Worm (Caenorhabditis elegans) whole organism, mixed stage, embryonic: ENCODE results near the gene srw-69.

Experiments
- M03D4.4 ChIP-seq: sonication (generic microtip); optimal IDR thresholded peaks from 2 replicates; lab custom pipeline; 2017; ENCODE audit warnings: mild to moderate bottlenecking, missing genetic modification characterization, missing compliant biosample characterization
- bed-3 ChIP-seq: fragments of 200-800 bp; sonication (Bioruptor generic); optimal IDR thresholded peaks from 3 replicates; lab custom pipeline; 2018; ENCODE audit warnings: mild to moderate bottlenecking, missing genetic modification characterization, moderate library complexity, missing compliant biosample characterization
- blmp-1 ChIP-seq: fragments of 150-350 bp; optimal IDR thresholded peaks from 2 replicates; lab custom pipeline; 2014; ENCODE audit warnings: missing biosample characterization, missing genetic modification characterization
- ceh-39 ChIP-seq: fragments of 150-350 bp; optimal IDR thresholded peaks from 2 replicates; lab custom pipeline; 2014; ENCODE audit warnings: missing biosample characterization, missing genetic modification characterization
- ceh-43 ChIP-seq: fragments of 200-800 bp; sonication (Bioruptor generic); optimal IDR thresholded peaks from 2 replicates; lab custom pipeline; 2018; ENCODE audit warnings: mild to moderate bottlenecking, missing genetic modification characterization, moderate library complexity, missing compliant biosample characterization
- ceh-83 ChIP-seq: fragments of 200-800 bp; sonication (Bioruptor generic); optimal IDR thresholded peaks from 2 replicates; lab custom pipeline; 2018; ENCODE audit warnings: mild to moderate bottlenecking, missing genetic modification characterization, missing compliant biosample characterization
- ces-1 ChIP-seq: fragments of 150-350 bp; optimal IDR thresholded peaks from 2 replicates; lab custom pipeline; 2014; ENCODE audit warnings: missing biosample characterization, missing genetic modification reagents, missing genetic modification characterization
- cnd-1 ChIP-seq: fragments of 200-800 bp; sonication (Bioruptor generic); optimal IDR thresholded peaks from 2 replicates; lab custom pipeline; 2018; ENCODE audit warnings: mild to moderate bottlenecking, missing genetic modification characterization, missing compliant biosample characterization
- drap-1 ChIP-seq: fragments of 200-800 bp; sonication (Bioruptor generic); optimal IDR thresholded peaks from 3 replicates; lab custom pipeline; 2018; ENCODE audit warnings: mild to moderate bottlenecking, missing genetic modification characterization, missing compliant biosample characterization
- elt-1 ChIP-seq: sonication (generic microtip); optimal IDR thresholded peaks from 2 replicates; lab custom pipeline; 2017; ENCODE audit warnings: missing genetic modification characterization, mild to moderate bottlenecking, missing compliant biosample characterization, antibody characterized with exemption, moderate library complexity, borderline replicate concordance; ENCODE audit not compliant: insufficient read depth
- elt-3 ChIP-seq: fragments of 150-350 bp; optimal IDR thresholded peaks from 2 replicates; lab custom pipeline; 2014; ENCODE audit warnings: missing biosample characterization, missing genetic modification characterization
- flh-1 ChIP-seq: fragments of 200-800 bp; sonication (Bioruptor generic); optimal IDR thresholded peaks from 2 replicates; lab custom pipeline; 2018; ENCODE audit warnings: mild to moderate bottlenecking, missing genetic modification characterization, moderate library complexity, missing compliant biosample characterization
- ham-2 ChIP-seq: fragments of 200-800 bp; sonication (Bioruptor generic); optimal IDR thresholded peaks from 2 replicates; lab custom pipeline; 2018; ENCODE audit warnings: mild to moderate bottlenecking, missing genetic modification characterization, missing compliant biosample characterization
- hlh-1 ChIP-seq: fragments of 150-350 bp; optimal IDR thresholded peaks from 2 replicates; lab custom pipeline; 2014; ENCODE audit warnings: missing biosample characterization, missing genetic modification reagents, missing genetic modification characterization
- lin-13 ChIP-seq: fragments of 150-350 bp; optimal IDR thresholded peaks from 2 replicates; lab custom pipeline; 2014; ENCODE audit warnings: missing biosample characterization, missing genetic modification characterization
- lin-32 ChIP-seq: fragments of 200-800 bp; sonication (Bioruptor generic); optimal IDR thresholded peaks from 2 replicates; lab custom pipeline; 2018; ENCODE audit warnings: mild to moderate bottlenecking, missing genetic modification characterization, missing compliant biosample characterization
- lsy-2 ChIP-seq: fragments of 150-350 bp; optimal IDR thresholded peaks from 2 replicates; lab custom pipeline; 2014; ENCODE audit warnings: missing biosample characterization, missing genetic modification characterization
- mab-5 ChIP-seq: fragments of 150-350 bp; optimal IDR thresholded peaks from 2 replicates; lab custom pipeline; 2014; ENCODE audit warnings: missing biosample characterization, missing genetic modification characterization
- mep-1 ChIP-seq: fragments of 150-350 bp; optimal IDR thresholded peaks from 2 replicates; lab custom pipeline; 2017; ENCODE audit warnings: missing biosample characterization, missing genetic modification reagents, missing genetic modification characterization, inconsistent platforms
- mls-2 ChIP-seq: sonication (generic microtip); optimal IDR thresholded peaks from 2 replicates; lab custom pipeline; 2016; ENCODE audit warnings: mild to moderate bottlenecking, missing genetic modification characterization, moderate library complexity, missing compliant biosample characterization
- nhr-12 ChIP-seq: fragments of 150-350 bp; optimal IDR thresholded peaks from 2 replicates; lab custom pipeline; 2014; ENCODE audit warnings: missing biosample characterization, missing genetic modification characterization
- nhr-2 ChIP-seq: fragments of 150-350 bp; optimal IDR thresholded peaks from 2 replicates; lab custom pipeline; 2014; ENCODE audit warnings: missing biosample characterization, missing genetic modification characterization
- nhr-237 ChIP-seq: fragments of 150-350 bp; optimal IDR thresholded peaks from 2 replicates; lab custom pipeline; 2014; ENCODE audit warnings: missing biosample characterization, missing genetic modification characterization
- nhr-76 ChIP-seq: sonication (generic microtip); optimal IDR thresholded peaks from 2 replicates; lab custom pipeline; 2017; ENCODE audit warnings: missing biosample characterization, missing genetic modification characterization
- pha-4 ChIP-seq: fragments of 150-350 bp; optimal IDR thresholded peaks from 2 replicates; lab custom pipeline; 2018; ENCODE audit warnings: missing biosample characterization, missing genetic modification reagents, missing genetic modification characterization
- sem-2 ChIP-seq: fragments of 200-800 bp; sonication (Bioruptor generic); optimal IDR thresholded peaks from 2 replicates; lab custom pipeline; 2018; ENCODE audit warnings: mild to moderate bottlenecking, missing genetic modification characterization, missing compliant biosample characterization
- snpc-4 ChIP-seq: fragments of 150-350 bp; optimal IDR thresholded peaks from 2 replicates; lab custom pipeline; 2014; ENCODE audit warnings: missing biosample characterization, missing genetic modification characterization
- sptf-1 ChIP-seq: sonication (generic microtip); optimal IDR thresholded peaks from 2 replicates; lab custom pipeline; 2017; ENCODE audit warnings: mild to moderate bottlenecking, missing genetic modification characterization, moderate library complexity, missing compliant biosample characterization
- tbx-8 ChIP-seq: fragments of 200-800 bp; sonication (Bioruptor generic); optimal IDR thresholded peaks from 2 replicates; lab custom pipeline; 2018; ENCODE audit warnings: mild to moderate bottlenecking, missing genetic modification characterization, moderate library complexity, missing compliant biosample characterization
- unc-120 ChIP-seq: sonication (generic microtip); optimal IDR thresholded peaks from 2 replicates; lab custom pipeline; 2017; ENCODE audit warnings: missing genetic modification characterization, missing compliant biosample characterization; ENCODE audit not compliant: poor library complexity, severe bottlenecking
- unc-62 ChIP-seq: fragments of 150-350 bp; optimal IDR thresholded peaks from 2 replicates; lab custom pipeline; 2014; ENCODE audit warnings: missing biosample characterization, missing genetic modification reagents, missing genetic modification characterization
- zip-8 ChIP-seq: fragments of 150-350 bp; optimal IDR thresholded peaks from 2 replicates; lab custom pipeline; 2014; ENCODE audit warnings: missing biosample characterization, missing genetic modification characterization
- ztf-11 ChIP-seq: fragments of 150-350 bp; optimal IDR thresholded peaks from 2 replicates; lab custom pipeline; 2014; ENCODE audit warnings: missing biosample characterization, missing genetic modification characterization

srw-69 gene

DNA sequence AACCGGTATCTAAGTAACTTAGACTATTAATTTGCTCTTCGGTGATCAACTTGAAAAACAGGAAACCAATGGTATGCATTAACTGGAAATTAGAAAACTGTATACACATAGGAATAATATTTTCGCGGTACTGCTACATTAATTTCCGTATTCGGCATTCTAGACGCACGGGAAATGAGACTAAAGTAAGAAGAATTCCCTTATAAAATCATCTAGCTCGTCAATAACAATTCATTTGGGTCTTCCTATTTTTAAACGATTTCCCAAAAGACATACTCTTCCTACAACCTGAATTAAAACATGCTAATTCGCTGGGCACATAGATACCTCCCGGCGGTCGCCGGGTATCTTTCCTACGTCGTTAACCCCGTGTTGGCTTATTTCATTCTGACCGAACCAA, 26.4 kb downstream of the srw-69 start, which contains the start of gene srj-13:
Gene srj-13 (plus strand): TSS at position 301 of the 400 bp plus-strand sequence.
- TF ChIP-seq ceh-83 (GFP tag; lab: Kevin White, UChicago): no peak
- no peak for TF ChIP-seq nhr-76 (tag; lab: Kevin White, UChicago)
- TF ChIP-seq ceh-43 (GFP tag; lab: Kevin White, UChicago): no peak
- no peak for TF ChIP-seq mab-5 (tag; lab: Kevin White, UChicago)
- TF ChIP-seq M03D4.4: no peak
- no peak for TF ChIP-seq elt-3
- TF ChIP-seq lin-13: no peak
- TF ChIP-seq sem-2 (GFP tag; lab: Kevin White, UChicago): no peak
- no peak for TF ChIP-seq unc-62 (GFP tag; lab: Kevin White, UChicago)
- no peak for TF ChIP-seq cnd-1 (tag; lab: Kevin White, UChicago)
- no peak for TF ChIP-seq mep-1 (tag; lab: Kevin White, UChicago)
- TF ChIP-seq hlh-1 (tag; lab: Kevin White, UChicago): no peak
- TF ChIP-seq lin-32 (GFP tag; lab: Kevin White, UChicago): no peak
- TF ChIP-seq bed-3 (GFP tag; lab: Kevin White, UChicago): no peak
- TF ChIP-seq nhr-237 (tag; lab: Kevin White, UChicago): no peak
- TF ChIP-seq ceh-39: no peak

DNA sequence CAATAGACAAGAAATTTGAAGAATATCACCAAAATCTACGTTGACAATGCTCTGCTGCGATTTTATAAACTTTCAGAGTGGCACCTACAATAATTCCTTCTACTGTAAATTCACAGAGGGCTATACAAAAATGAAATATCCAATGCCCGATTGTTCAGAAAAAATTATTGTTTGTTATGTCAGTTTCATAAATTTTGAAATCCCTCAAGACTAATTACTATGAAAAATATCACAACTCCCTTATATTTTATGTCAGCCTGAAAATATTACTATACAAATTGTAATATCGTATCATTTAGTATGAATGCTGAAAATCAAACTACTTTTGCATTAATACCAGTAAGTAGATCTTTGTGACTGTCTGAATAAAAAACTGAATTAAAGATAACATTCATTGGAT, 28.2 kb downstream of the srw-69 start, which contains the start of gene srx-60:
Gene srx-60 (plus strand): TSS at position 301 of the 400 bp plus-strand sequence.
- TF ChIP-seq nhr-12 (no peak), ztf-11 (tag; lab: Kevin White, UChicago) (no peak), ceh-83 (GFP tag; lab: Kevin White, UChicago) (no peak), ham-2 (GFP tag; lab: Kevin White, UChicago) (no peak), tbx-8 (GFP tag; lab: Kevin White, UChicago) (no peak), mls-2 (no peak), hlh-1 (tag; lab: Kevin White, UChicago) (no peak), bed-3 (GFP tag; lab: Kevin White, UChicago) (no peak), elt-3 (no peak), mep-1 (tag; lab: Kevin White, UChicago) (no peak), nhr-237 (tag; lab: Kevin White, UChicago) (no peak), ces-1 (GFP tag; lab: Kevin White, UChicago) (no peak), unc-120 (tag; lab: Kevin White, UChicago) (no peak), zip-8 (tag; lab: Kevin White, UChicago) (no peak), ceh-43 (GFP tag; lab: Kevin White, UChicago) (no peak), sem-2 (GFP tag; lab: Kevin White, UChicago) (no peak), elt-1 (tag; lab: Kevin White, UChicago) (no peak), nhr-2 (tag; lab: Kevin White, UChicago) (no peak)

DNA sequence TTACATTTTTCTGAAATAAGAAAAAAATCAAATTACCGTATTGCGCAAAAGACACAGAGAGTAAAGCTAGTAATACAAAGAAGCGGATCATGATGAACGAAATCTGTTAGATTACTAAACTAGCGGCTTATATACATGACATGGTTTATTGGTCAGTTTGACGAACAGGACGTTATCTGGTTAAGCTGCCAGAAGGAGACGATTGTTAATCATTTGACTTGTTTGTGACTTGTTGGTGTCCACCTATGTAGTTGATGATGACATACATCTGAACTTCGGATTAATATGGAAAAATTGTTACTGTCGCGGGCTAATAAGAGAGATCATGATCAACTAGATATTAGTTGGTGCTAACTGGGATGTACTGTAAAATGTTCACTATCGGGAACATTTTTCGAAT, 28.7 kb downstream of the srw-69 start, which contains the start of gene cnc-9:
Gene cnc-9 (minus strand): TSS at position 101 of the 400 bp plus-strand sequence.
- TF ChIP-seq unc-120 (tag; lab: Kevin White, UChicago) (no peak), M03D4.4 (no peak), drap-1 (GFP tag; lab: Kevin White, UChicago) (no peak), flh-1 (no peak), ceh-43 (GFP tag; lab: Kevin White, UChicago) (no peak), mab-5 (tag; lab: Kevin White, UChicago) (no peak), unc-62 (GFP tag; lab: Kevin White, UChicago) (no peak), cnd-1 (tag; lab: Kevin White, UChicago) (no peak), hlh-1 (tag; lab: Kevin White, UChicago) (no peak), sem-2 (GFP tag; lab: Kevin White, UChicago) (no peak), nhr-76 (tag; lab: Kevin White, UChicago) (no peak), sptf-1 (tag; lab: Kevin White, UChicago) (no peak), lsy-2 (tag; lab: Kevin White, UChicago) (no peak), snpc-4 (no peak), ces-1 (GFP tag; lab: Kevin White, UChicago) (no peak), mls-2 (no peak)

DNA sequence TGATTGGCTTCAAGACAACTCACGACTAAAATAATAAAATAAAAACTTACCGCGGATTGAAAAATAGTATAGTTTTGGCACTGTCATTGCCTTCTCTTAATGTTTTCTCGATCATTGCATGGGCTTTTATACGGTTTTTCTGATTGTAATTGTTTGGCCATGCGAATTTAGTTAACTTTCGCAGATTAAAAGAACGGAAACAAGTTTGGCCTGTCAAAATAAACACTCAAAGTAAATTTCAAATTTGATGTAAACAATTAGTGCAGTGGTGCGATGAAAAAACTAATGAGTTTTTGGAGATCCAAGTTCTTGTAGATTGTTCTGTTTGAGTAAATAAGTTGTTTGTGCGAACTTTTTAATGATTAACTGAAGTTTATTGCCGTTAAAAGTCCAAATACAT, 29.6 kb downstream of the srw-69 start, which contains the start of gene gst-41:
Gene gst-41 (minus strand): TSS at position 101 of the 400 bp plus-strand sequence.
- TF ChIP-seq ztf-11 (tag; lab: Kevin White, UChicago): no peak
- no peak for TF ChIP-seq mab-5 (tag; lab: Kevin White, UChicago)
- no peak for TF ChIP-seq nhr-237 (tag; lab: Kevin White, UChicago)
- TF ChIP-seq blmp-1 (tag; lab: Kevin White, UChicago): no peak
- no peak for TF ChIP-seq lsy-2 (tag; lab: Kevin White, UChicago)
- TF ChIP-seq flh-1: no peak
- TF ChIP-seq unc-120 (tag; lab: Kevin White, UChicago): no peak
- TF ChIP-seq ces-1 (GFP tag; lab: Kevin White, UChicago): no peak
- no peak for TF ChIP-seq lin-13
- no peak for TF ChIP-seq sptf-1 (tag; lab: Kevin White, UChicago)
- no peak for TF ChIP-seq bed-3 (GFP tag; lab: Kevin White, UChicago)
- TF ChIP-seq pha-4: no peak
- no peak for TF ChIP-seq drap-1 (GFP tag; lab: Kevin White, UChicago)
- TF ChIP-seq nhr-2 (tag; lab: Kevin White, UChicago): no peak
- TF ChIP-seq cnd-1 (tag; lab: Kevin White, UChicago): no peak
- no peak for TF ChIP-seq unc-62 (GFP tag; lab: Kevin White, UChicago)
- no peak for TF ChIP-seq zip-8 (tag; lab: Kevin White, UChicago)
- TF ChIP-seq ceh-83 (GFP tag; lab: Kevin White, UChicago): no peak
- TF ChIP-seq ceh-39: no peak
- TF ChIP-seq M03D4.4: no peak
